Fruit fly (Drosophila melanogaster) whole organism, embryonic: ENCODE measurements around the gene Ubc6.

Source experiments
- Ada2b ChIP-seq: fragments of 200-800 bp; sonication (Bioruptor generic); IDR thresholded peaks from 2 replicates; pipeline ENCODE4 v1.3.6; 2022; ENCODE audit warnings: missing biosample characterization, missing genetic modification characterization
- Awh ChIP-seq: fragments of 200-800 bp; sonication (Bioruptor generic); IDR thresholded peaks from 2 replicates; pipeline ENCODE4, ENCODE4 v1.3.6; 2022; ENCODE audit warnings: missing biosample characterization, missing genetic modification characterization
- CG10979 ChIP-seq: fragments of 200-800 bp; sonication (Bioruptor generic); optimal IDR thresholded peaks from 2 replicates; lab custom pipeline; 2018; ENCODE audit warnings: missing biosample characterization, mild to moderate bottlenecking, missing genetic modification characterization, moderate library complexity
- CG11456 ChIP-seq: fragments of 200-800 bp; sonication (Bioruptor generic); IDR thresholded peaks from 3 replicates; pipeline ENCODE4 v1.3.6; 2022; ENCODE audit warnings: missing biosample characterization, missing genetic modification characterization
- CG12155 ChIP-seq: fragments of 200-800 bp; sonication (Bioruptor generic); optimal IDR thresholded peaks from 3 replicates; lab custom pipeline; 2016; ENCODE audit warnings: missing biosample characterization, missing genetic modification characterization
- CG1233 ChIP-seq: fragments of 200-800 bp; sonication (Bioruptor generic); optimal IDR thresholded peaks from 4 replicates; lab custom pipeline; 2018; ENCODE audit warnings: missing biosample characterization, mild to moderate bottlenecking, missing genetic modification characterization
- CG13894 ChIP-seq: fragments of 200-800 bp; sonication (Bioruptor generic); optimal IDR thresholded peaks from 3 replicates; lab custom pipeline; 2018; ENCODE audit warnings: missing biosample characterization, mild to moderate bottlenecking, missing genetic modification characterization, moderate library complexity
- CG16815 ChIP-seq: fragments of 200-800 bp; sonication (Bioruptor generic); optimal IDR thresholded peaks from 3 replicates; lab custom pipeline; 2017; ENCODE audit warnings: missing biosample characterization, mild to moderate bottlenecking, missing genetic modification characterization
- CG16863 ChIP-seq: fragments of 200-800 bp; sonication (Bioruptor generic); optimal IDR thresholded peaks from 3 replicates; lab custom pipeline; 2016; ENCODE audit warnings: missing biosample characterization, missing genetic modification characterization
- CG17186 ChIP-seq: fragments of 200-800 bp; sonication (Bioruptor generic); optimal IDR thresholded peaks from 3 replicates; lab custom pipeline; 2017; ENCODE audit warnings: missing biosample characterization, missing genetic modification reagents, missing genetic modification characterization
- CG1832 ChIP-seq: fragments of 200-800 bp; sonication (Bioruptor generic); optimal IDR thresholded peaks from 2 replicates; lab custom pipeline; 2017; ENCODE audit warnings: missing biosample characterization, mild to moderate bottlenecking, missing genetic modification characterization, inconsistent platforms
- CG2199 ChIP-seq: fragments of 200-800 bp; sonication (Bioruptor generic); IDR thresholded peaks from 3 replicates; pipeline ENCODE4 v1.3.6; 2022; ENCODE audit warnings: missing biosample characterization, missing genetic modification characterization
- CG34422 ChIP-seq: fragments of 200-800 bp; sonication (Bioruptor generic); IDR thresholded peaks from 3 replicates; pipeline ENCODE4 v1.3.6; 2022; ENCODE audit warnings: missing biosample characterization, missing genetic modification characterization
- CG42726 ChIP-seq: fragments of 200-800 bp; sonication (Bioruptor generic); IDR thresholded peaks from 2 replicates; pipeline ENCODE4 v1.3.6; 2022; ENCODE audit warnings: missing biosample characterization, missing genetic modification characterization; ENCODE audit not compliant: partially characterized antibody
- CG5180 ChIP-seq: fragments of 200-800 bp; sonication (Bioruptor generic); optimal IDR thresholded peaks from 3 replicates; lab custom pipeline; 2017; ENCODE audit warnings: missing biosample characterization, missing genetic modification characterization, mild to moderate bottlenecking, moderate library complexity, missing genetic modification reagents
- CG6689 ChIP-seq: fragments of 200-800 bp; sonication (Bioruptor generic); IDR thresholded peaks from 2 replicates; pipeline ENCODE4 v1.3.6; 2022; ENCODE audit warnings: missing biosample characterization, missing genetic modification characterization
- CG7928 ChIP-seq: fragments of 200-800 bp; sonication (Bioruptor generic); optimal IDR thresholded peaks from 2 replicates; lab custom pipeline; 2017; ENCODE audit warnings: missing biosample characterization, mild to moderate bottlenecking, missing genetic modification characterization
- CG8290 ChIP-seq, 3 experiments: fragments of 200-800 bp; sonication (Bioruptor generic); optimal IDR thresholded peaks; 2 replicates each; lab custom pipeline; 2016 to 2019; ENCODE audit warnings: missing biosample characterization in 3 of 3, missing genetic modification characterization in 3 of 3, mild to moderate bottlenecking in 2 of 3, moderate library complexity in 1 of 3
- CG9797 ChIP-seq: fragments of 200-800 bp; sonication (Bioruptor generic); optimal IDR thresholded peaks from 3 replicates; lab custom pipeline; 2018; ENCODE audit warnings: missing biosample characterization, mild to moderate bottlenecking, missing genetic modification characterization
- Dfd ChIP-seq, 2 experiments: fragments of >200 bp; optimal IDR thresholded peaks; 2 replicates each; lab custom pipeline; 2017; ENCODE audit warnings: missing biosample characterization in 2 of 2, missing genetic modification characterization in 2 of 2
- Dll ChIP-seq: fragments of 200-800 bp; sonication (Bioruptor generic); IDR thresholded peaks from 4 replicates; pipeline ENCODE4 v1.3.6; 2022; ENCODE audit warnings: missing biosample characterization, missing genetic modification characterization; ENCODE audit not compliant: partially characterized antibody
- HLHmδ ChIP-seq: fragments of 200-800 bp; sonication (Bioruptor generic); optimal IDR thresholded peaks from 2 replicates; lab custom pipeline; 2018; ENCODE audit warnings: missing biosample characterization, mild to moderate bottlenecking, missing genetic modification characterization, moderate library complexity
- Meics ChIP-seq: fragments of 200-800 bp; sonication (Bioruptor generic); optimal IDR thresholded peaks from 2 replicates; lab custom pipeline; 2017; ENCODE audit warnings: missing biosample characterization, mild to moderate bottlenecking, missing genetic modification characterization
- Nf-YA ChIP-seq: fragments of 200-800 bp; sonication (Bioruptor generic); IDR thresholded peaks from 2 replicates; pipeline ENCODE4 v1.3.6; 2022; ENCODE audit warnings: missing biosample characterization, missing genetic modification characterization
- Nf-YB ChIP-seq: fragments of 200-800 bp; sonication (Bioruptor generic); optimal IDR thresholded peaks from 3 replicates; lab custom pipeline; 2019; ENCODE audit warnings: missing biosample characterization, mild to moderate bottlenecking, missing genetic modification characterization, moderate library complexity
- Rx ChIP-seq: fragments of 200-800 bp; sonication (Bioruptor generic); IDR thresholded peaks from 2 replicates; pipeline ENCODE4 v1.3.6; 2022; ENCODE audit warnings: missing biosample characterization, missing genetic modification characterization
- ato ChIP-seq: fragments of 200-800 bp; sonication (Bioruptor generic); IDR thresholded peaks from 2 replicates; pipeline ENCODE4 v1.3.6; 2022; ENCODE audit warnings: missing biosample characterization, missing genetic modification characterization; ENCODE audit not compliant: partially characterized antibody
- chm ChIP-seq: fragments of 200-800 bp; sonication (Bioruptor generic); IDR thresholded peaks from 2 replicates; pipeline ENCODE4 v1.3.6; 2022; ENCODE audit warnings: missing biosample characterization, missing genetic modification characterization
- corto ChIP-seq: fragments of 200-800 bp; sonication (Bioruptor generic); optimal IDR thresholded peaks from 2 replicates; lab custom pipeline; 2016; ENCODE audit warnings: missing biosample characterization, mild to moderate bottlenecking, missing genetic modification characterization, moderate library complexity
- danr ChIP-seq: fragments of 200-800 bp; sonication (Bioruptor generic); IDR thresholded peaks from 2 replicates; pipeline ENCODE4 v1.3.6; 2022; ENCODE audit warnings: missing biosample characterization, missing genetic modification characterization
- gcm ChIP-seq: fragments of 200-800 bp; sonication (Bioruptor generic); optimal IDR thresholded peaks from 2 replicates; lab custom pipeline; 2019; ENCODE audit warnings: missing biosample characterization, mild to moderate bottlenecking, missing genetic modification characterization, moderate library complexity
- grn ChIP-seq: fragments of 200-800 bp; sonication (Bioruptor generic); optimal IDR thresholded peaks from 3 replicates; lab custom pipeline; 2017; ENCODE audit warnings: missing biosample characterization, missing genetic modification characterization
- gt ChIP-seq: fragments of 200-800 bp; sonication (Bioruptor generic); IDR thresholded peaks from 2 replicates; pipeline ENCODE4 v1.3.6; 2022; ENCODE audit warnings: missing biosample characterization, missing genetic modification characterization
- ham ChIP-seq: fragments of 200-800 bp; sonication (Bioruptor generic); IDR thresholded peaks from 2 replicates; pipeline ENCODE4 v1.3.6; 2022; ENCODE audit warnings: missing biosample characterization, missing genetic modification characterization
- hkb ChIP-seq, 2 experiments: fragments of 200-800 bp in 1 of 2; fragments of >200 bp in 1 of 2; sonication (Bioruptor generic) in 1 of 2; IDR thresholded peaks in 1 of 2; optimal IDR thresholded peaks in 1 of 2; 2 replicates each; pipeline versions ENCODE4 v1.3.6 to Lab custom; 2017 to 2022; ENCODE audit warnings: missing biosample characterization in 1 of 2, missing genetic modification characterization in 1 of 2
- maf-S ChIP-seq: fragments of 200-800 bp; sonication (Bioruptor generic); optimal IDR thresholded peaks from 2 replicates; lab custom pipeline; 2016; ENCODE audit warnings: missing biosample characterization, missing genetic modification characterization
- nom ChIP-seq: fragments of 200-800 bp; sonication (Bioruptor generic); optimal IDR thresholded peaks from 2 replicates; lab custom pipeline; 2017; ENCODE audit warnings: missing biosample characterization, missing genetic modification characterization, mild to moderate bottlenecking, moderate library complexity, missing genetic modification reagents
- oc ChIP-seq: fragments of 200-800 bp; sonication (Bioruptor generic); optimal IDR thresholded peaks from 2 replicates; lab custom pipeline; 2018; ENCODE audit warnings: missing biosample characterization, mild to moderate bottlenecking, missing genetic modification characterization, moderate library complexity
- pho ChIP-seq: fragments of 200-800 bp; sonication (Bioruptor generic); optimal IDR thresholded peaks from 2 replicates; lab custom pipeline; 2016; ENCODE audit warnings: missing biosample characterization, missing genetic modification characterization
- phol ChIP-seq: fragments of 200-800 bp; sonication (Bioruptor generic); optimal IDR thresholded peaks from 3 replicates; lab custom pipeline; 2018; ENCODE audit warnings: missing biosample characterization, mild to moderate bottlenecking, missing genetic modification characterization, moderate library complexity
- pita ChIP-seq: fragments of 200-800 bp; sonication (Bioruptor generic); optimal IDR thresholded peaks from 2 replicates; lab custom pipeline; 2017; ENCODE audit warnings: missing biosample characterization, mild to moderate bottlenecking, missing genetic modification characterization
- pros ChIP-seq: fragments of 200-800 bp; sonication (Bioruptor generic); optimal IDR thresholded peaks from 3 replicates; lab custom pipeline; 2019; ENCODE audit warnings: missing biosample characterization, mild to moderate bottlenecking, missing genetic modification characterization, moderate library complexity
- sens ChIP-seq: fragments of 200-800 bp; sonication (Bioruptor generic); peaks from one replicate; lab custom pipeline; 2016; ENCODE audit warnings: missing biosample characterization, missing genetic modification characterization
- tll ChIP-seq, 2 experiments: fragments of 200-800 bp in 1 of 2; fragments of >200 bp in 1 of 2; sonication (Bioruptor generic) in 1 of 2; optimal IDR thresholded peaks; 2 replicates each; lab custom pipeline; 2017 to 2019; ENCODE audit warnings: missing biosample characterization in 2 of 2, missing genetic modification characterization in 2 of 2, mild to moderate bottlenecking in 1 of 2, moderate library complexity in 1 of 2
- toy ChIP-seq: fragments of 200-800 bp; sonication (Bioruptor generic); IDR thresholded peaks from 2 replicates; pipeline ENCODE4 v1.3.6; 2022; ENCODE audit warnings: missing biosample characterization, missing genetic modification characterization
- twi ChIP-seq: fragments of 200-800 bp; optimal IDR thresholded peaks from 2 replicates; lab custom pipeline; 2019; ENCODE audit warnings: missing biosample characterization, mild to moderate bottlenecking, missing genetic modification characterization, moderate library complexity
- yki ChIP-seq: fragments of >200 bp; optimal IDR thresholded peaks from 3 replicates; lab custom pipeline; 2018
- zen ChIP-seq: fragments of 200-800 bp; sonication (Bioruptor generic); optimal IDR thresholded peaks from 3 replicates; lab custom pipeline; 2018; ENCODE audit warnings: missing biosample characterization, mild to moderate bottlenecking, missing genetic modification characterization, moderate library complexity

Ubc6 gene

DNA sequence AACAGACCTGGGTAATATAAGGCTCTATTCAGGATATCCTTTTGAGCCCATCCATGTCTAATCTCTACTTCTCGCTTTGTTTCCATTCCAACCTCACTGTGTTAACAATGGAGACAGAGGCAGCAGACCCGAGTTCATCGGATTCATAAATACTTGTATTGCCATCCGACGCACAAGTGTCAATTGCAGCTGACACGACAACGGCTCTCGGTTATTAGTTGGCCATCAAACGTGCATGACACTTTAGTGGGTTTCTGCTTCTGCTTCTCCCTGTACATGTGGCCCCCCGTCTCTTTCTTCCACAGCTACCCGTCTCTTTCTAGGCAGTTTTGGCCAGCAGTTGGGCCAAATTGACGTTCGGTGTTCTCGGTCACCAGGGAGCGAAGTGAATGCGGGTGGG is 42.2 kb upstream of the Ubc6 start (continued):
- TF ChIP-seq CG7928 (GFP tag; lab: Kevin White, UChicago) (no peak), tll (GFP tag; optimal IDR thresholded peaks at IDR 0.05; lab: Kevin White, UChicago) (peak in 1 of 2 experiments; percentile 62), zen (tag; lab: Kevin White, UChicago) (peak; percentile 79), pita (GFP tag; lab: Kevin White, UChicago) (no peak), CG8290 (GFP tag; optimal IDR thresholded peaks at IDR 0.05; lab: Kevin White, UChicago) (no peak), CG8290 (tag; optimal IDR thresholded peaks at IDR 0.05; lab: Kevin White, UChicago) (peak in 1 of 2 experiments; percentile 11), ham (GFP tag; lab: Robert Waterston, UW) (no peak), toy (GFP tag; lab: Robert Waterston, UW) (no peak), oc (peak; percentile 44), yki (lab: Kevin White, UChicago) (no peak), Ada2b (GFP tag; lab: Robert Waterston, UW) (no peak), chm (GFP tag; lab: Robert Waterston, UW) (peak; percentile 52), CG12155 (GFP tag; lab: Kevin White, UChicago) (no peak), CG2199 (GFP tag; lab: Robert Waterston, UW) (peak; percentile 72; the same call in 1 of the 3 replicates), CG42726 (GFP tag; lab: Robert Waterston, UW) (0 out of 2 replicates have a peak, but pooled peaks have one; percentile 16), pho (GFP tag; lab: Kevin White, UChicago) (no peak), CG34422 (GFP tag; lab: Robert Waterston, UW) (0 out of 3 replicates have a peak, but pooled peaks have one; percentile 26), CG10979 (no peak), gt (no peak), Nf-YA (no peak), Dfd (GFP tag; optimal IDR thresholded peaks at IDR 0.05; lab: Kevin White, UChicago) (no peak), CG6689 (0 out of 2 replicates have a peak, but pooled peaks have one; percentile 4), CG1233 (GFP tag; lab: Kevin White, UChicago) (no peak), CG5180 (GFP tag; lab: Kevin White, UChicago) (peak; percentile 72), CG17186 (no peak), CG16815 (no peak), danr (GFP tag; lab: Robert Waterston, UW) (no peak), CG9797 (GFP tag; lab: Kevin White, UChicago) (no peak), CG1832 (GFP tag; lab: Kevin White, UChicago) (peak; percentile 49), Nf-YB (GFP tag; lab: Kevin White, UChicago) (no peak), twi (tag; lab: Kevin White, UChicago) (peak; percentile 51)

DNA sequence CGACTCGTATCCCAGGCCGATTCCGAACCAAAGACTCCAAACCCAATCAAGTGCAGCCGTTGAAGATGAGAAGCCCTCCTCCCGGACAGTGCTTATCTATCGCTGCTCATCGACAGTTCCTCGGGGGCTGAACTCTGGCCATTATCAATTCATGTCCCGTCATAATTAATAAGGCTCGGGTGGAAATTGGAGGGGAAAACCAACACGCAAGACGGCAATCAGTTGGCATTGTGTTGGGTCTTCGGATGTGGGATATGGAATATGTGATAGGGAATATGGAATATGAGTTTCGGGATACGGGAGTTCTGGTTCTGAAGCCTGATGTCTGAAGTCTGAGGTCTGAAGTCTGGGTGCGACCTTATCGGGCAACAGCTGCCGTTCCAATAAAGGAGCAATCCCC is 40.9 kb upstream of the Ubc6 start:
- TF ChIP-seq ato = no peak
- TF ChIP-seq phol (tag; lab: Kevin White, UChicago) = no peak
- TF ChIP-seq maf-S (GFP tag; lab: Kevin White, UChicago) = no peak
- TF ChIP-seq HLHmδ (GFP tag; lab: Kevin White, UChicago) = peak; percentile 22
- TF ChIP-seq CG16863 (GFP tag; lab: Kevin White, UChicago) = no peak
- peak; percentile 35; the same call in 1 of the 2 replicates for TF ChIP-seq Awh (GFP tag; lab: Robert Waterston, UW)
- peak; percentile 29 for TF ChIP-seq pros
- TF ChIP-seq CG11456 (GFP tag; lab: Robert Waterston, UW) = no peak
- TF ChIP-seq grn (GFP tag; lab: Kevin White, UChicago) = peak; percentile 58
- TF ChIP-seq nom (GFP tag; lab: Kevin White, UChicago) = peak; percentile 20
- TF ChIP-seq CG13894 (tag; lab: Kevin White, UChicago) = peak; percentile 86
- no peak for TF ChIP-seq hkb (optimal IDR thresholded peaks at IDR 0.05; lab: Kevin White, UChicago)
- no peak for TF ChIP-seq hkb (GFP tag; IDR thresholded peaks at IDR 0.05; lab: Robert Waterston, UW)
- no peak for TF ChIP-seq sens (GFP tag; lab: Kevin White, UChicago)
- peak; percentile 28 for TF ChIP-seq gcm
- TF ChIP-seq corto (GFP tag; lab: Kevin White, UChicago) = no peak
- TF ChIP-seq Rx (GFP tag; lab: Robert Waterston, UW) = no peak
- no peak for TF ChIP-seq Meics (GFP tag; lab: Kevin White, UChicago)
- TF ChIP-seq Dll (GFP tag; lab: Robert Waterston, UW) = no peak
